Fruit fly (Drosophila melanogaster) whole organism, embryonic: ENCODE results near the gene GNBP1.

Source experiments
- BEAF-32 ChIP-seq: fragments of 200-800 bp; sonication (Bioruptor generic); optimal IDR thresholded peaks from 3 replicates; lab custom pipeline; 2017; ENCODE audit warnings: missing biosample characterization, missing genetic modification characterization, mild to moderate bottlenecking, moderate library complexity, missing genetic modification reagents
- CG10979 ChIP-seq: fragments of 200-800 bp; sonication (Bioruptor generic); optimal IDR thresholded peaks from 2 replicates; lab custom pipeline; 2018; ENCODE audit warnings: missing biosample characterization, mild to moderate bottlenecking, missing genetic modification characterization, moderate library complexity
- CG2120 ChIP-seq: fragments of 200-800 bp; sonication (Bioruptor generic); optimal IDR thresholded peaks from 3 replicates; lab custom pipeline; 2016; ENCODE audit warnings: missing biosample characterization, missing genetic modification characterization
- CG2129 ChIP-seq: fragments of 200-800 bp; sonication (Bioruptor generic); IDR thresholded peaks from 2 replicates; pipeline ENCODE4 v1.3.6; 2022; ENCODE audit warnings: missing biosample characterization, missing genetic modification characterization; ENCODE audit not compliant: partially characterized antibody
- CG2678 ChIP-seq: fragments of 200-800 bp; sonication (Bioruptor generic); optimal IDR thresholded peaks from 3 replicates; lab custom pipeline; 2019; ENCODE audit warnings: missing biosample characterization, mild to moderate bottlenecking, missing genetic modification characterization, moderate library complexity
- HLH54F ChIP-seq: fragments of 200-800 bp; sonication (Bioruptor generic); optimal IDR thresholded peaks from 3 replicates; lab custom pipeline; 2016; ENCODE audit warnings: missing biosample characterization, missing genetic modification characterization
- Oli ChIP-seq: fragments of 200-800 bp; sonication (Bioruptor generic); optimal IDR thresholded peaks from 2 replicates; lab custom pipeline; 2018; ENCODE audit warnings: missing biosample characterization, mild to moderate bottlenecking, missing genetic modification characterization, moderate library complexity
- ewg ChIP-seq: fragments of 200-800 bp; sonication (Bioruptor generic); optimal IDR thresholded peaks from 3 replicates; lab custom pipeline; 2017; ENCODE audit warnings: mild to moderate bottlenecking, missing biosample characterization, missing genetic modification reagents, missing genetic modification characterization
- ind ChIP-seq: fragments of 200-800 bp; sonication (Bioruptor generic); optimal IDR thresholded peaks from 3 replicates; lab custom pipeline; 2016; ENCODE audit warnings: missing biosample characterization, missing genetic modification characterization
- kay ChIP-seq: fragments of 200-800 bp; sonication (Bioruptor generic); optimal IDR thresholded peaks from 2 replicates; lab custom pipeline; 2016; ENCODE audit warnings: missing biosample characterization, missing genetic modification characterization

dm6 chr3L:18632187-18632635, 43.4 kb upstream of the GNBP1 start:
- TF ChIP-seq kay (GFP tag; lab: Kevin White, UChicago) (no peak), HLH54F (no peak), CG2129 (no peak), ewg (GFP tag; lab: Kevin White, UChicago) (no peak), ind (no peak), CG2120 (GFP tag; lab: Kevin White, UChicago) (no peak), CG2678 (tag; lab: Kevin White, UChicago) (no peak), CG10979 (tag; lab: Kevin White, UChicago) (no peak), Oli (tag; lab: Kevin White, UChicago) (no peak), BEAF-32 (no peak)
